Fruit fly (Drosophila melanogaster): ENCODE measurements around the gene CG5214.

DNA sequence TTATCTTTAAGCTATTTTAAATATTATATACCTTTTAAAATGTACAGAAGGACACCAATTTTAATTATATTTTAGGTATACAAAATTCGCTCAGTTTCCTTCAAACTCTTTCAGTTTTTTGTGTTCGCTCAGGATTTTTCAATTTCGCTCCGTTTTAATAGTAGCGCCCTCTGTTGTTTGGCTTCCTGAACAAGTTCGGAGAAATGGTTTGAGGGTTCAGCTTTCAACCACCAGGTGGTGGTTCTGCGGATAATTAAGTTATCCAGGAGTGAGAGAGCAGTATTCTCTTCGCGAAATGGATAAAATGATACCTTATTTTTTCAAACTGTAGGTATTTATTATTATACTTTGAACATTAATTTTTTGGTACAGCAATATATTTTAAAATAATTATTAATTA, 24.9 kb downstream of the CG5214 start:
- TF ChIP-seq CG8478 (optimal IDR thresholded peaks at IDR 0.05) (no peak), CTCF (optimal IDR thresholded peaks at IDR 0.05) (peak; percentile 89 to 96)
